Worm (Caenorhabditis elegans) whole organism, L2 larva: ENCODE data around the gene C04F5.8.

ENCODE experiments used
- C34F6.9 ChIP-seq: fragments of 150-350 bp; optimal IDR thresholded peaks from 2 replicates; lab custom pipeline; 2014; ENCODE audit warnings: missing biosample characterization, missing genetic modification characterization
- F13H6.1 ChIP-seq: sonication (generic microtip); optimal IDR thresholded peaks from 2 replicates; lab custom pipeline; 2016; ENCODE audit warnings: missing genetic modification characterization, missing compliant biosample characterization
- R02D3.7 ChIP-seq: fragments of 150-350 bp; optimal IDR thresholded peaks from 2 replicates; lab custom pipeline; 2014; ENCODE audit warnings: missing biosample characterization, missing genetic modification characterization
- Y55F3AM.14 ChIP-seq: fragments of 200-800 bp; sonication (Bioruptor generic); optimal IDR thresholded peaks from 2 replicates; lab custom pipeline; 2018; ENCODE audit warnings: mild to moderate bottlenecking, missing genetic modification characterization, missing compliant biosample characterization
- ZK546.5 ChIP-seq: sonication (generic microtip); optimal IDR thresholded peaks from 2 replicates; lab custom pipeline; 2017; ENCODE audit warnings: missing biosample characterization, missing genetic modification characterization
- alr-1 ChIP-seq: fragments of 150-350 bp; optimal IDR thresholded peaks from 2 replicates; lab custom pipeline; 2014; ENCODE audit warnings: missing biosample characterization, missing genetic modification characterization
- aly-2 ChIP-seq: fragments of 150-350 bp; optimal IDR thresholded peaks from 2 replicates; lab custom pipeline; 2014; ENCODE audit warnings: missing biosample characterization, missing genetic modification characterization
- ama-1 ChIP-seq: fragments of 150-350 bp; optimal IDR thresholded peaks from 2 replicates; lab custom pipeline; 2018; ENCODE audit warnings: inconsistent platforms
- blmp-1 ChIP-seq: sonication (generic microtip); optimal IDR thresholded peaks from 2 replicates; lab custom pipeline; 2017; ENCODE audit warnings: missing genetic modification characterization, mild to moderate bottlenecking, missing compliant biosample characterization, antibody characterized with exemption, moderate library complexity; ENCODE audit not compliant: insufficient read depth
- ceh-16 ChIP-seq: fragments of 150-350 bp; optimal IDR thresholded peaks from 2 replicates; lab custom pipeline; 2014; ENCODE audit warnings: missing biosample characterization, missing genetic modification characterization
- ceh-82 ChIP-seq: fragments of 150-350 bp; optimal IDR thresholded peaks from 2 replicates; lab custom pipeline; 2014; ENCODE audit warnings: missing biosample characterization, missing genetic modification characterization
- crh-2 ChIP-seq: sonication (generic microtip); optimal IDR thresholded peaks from 2 replicates; lab custom pipeline; 2017; ENCODE audit warnings: missing biosample characterization, missing genetic modification characterization
- dmd-4 ChIP-seq: sonication (generic microtip); optimal IDR thresholded peaks from 2 replicates; lab custom pipeline; 2017; ENCODE audit warnings: missing biosample characterization, missing genetic modification characterization
- egl-27 ChIP-seq: sonication (generic microtip); optimal IDR thresholded peaks from 3 replicates; lab custom pipeline; 2017; ENCODE audit warnings: missing biosample characterization, missing genetic modification reagents, missing genetic modification characterization
- elt-1 ChIP-seq: fragments of 150-350 bp; optimal IDR thresholded peaks from 2 replicates; lab custom pipeline; 2014; ENCODE audit warnings: missing biosample characterization, missing genetic modification characterization
- elt-3 ChIP-seq: sonication (generic microtip); optimal IDR thresholded peaks from 2 replicates; lab custom pipeline; 2017; ENCODE audit warnings: missing biosample characterization, missing genetic modification characterization
- fos-1 ChIP-seq: fragments of 150-350 bp; optimal IDR thresholded peaks from 2 replicates; lab custom pipeline; 2014; ENCODE audit warnings: missing biosample characterization, missing genetic modification characterization
- gmeb-1 ChIP-seq: fragments of 150-350 bp; optimal IDR thresholded peaks from 2 replicates; lab custom pipeline; 2014; ENCODE audit warnings: missing biosample characterization, missing genetic modification characterization
- lin-11 ChIP-seq: fragments of 150-350 bp; sonication (generic microtip); optimal IDR thresholded peaks from 2 replicates; lab custom pipeline; 2014; ENCODE audit warnings: missing biosample characterization, missing genetic modification characterization, inconsistent platforms, mixed read lengths
- lin-13 ChIP-seq: fragments of 150-350 bp; optimal IDR thresholded peaks from 2 replicates; lab custom pipeline; 2014; ENCODE audit warnings: missing biosample characterization, missing genetic modification reagents, missing genetic modification characterization
- lin-39 ChIP-seq: fragments of 150-350 bp; optimal IDR thresholded peaks from 2 replicates; lab custom pipeline; 2014; ENCODE audit warnings: missing biosample characterization, missing genetic modification reagents, missing genetic modification characterization
- lsy-2 ChIP-seq, 2 experiments: fragments of 150-350 bp in 1 of 2; sonication (generic microtip) in 1 of 2; optimal IDR thresholded peaks; 2 replicates each; lab custom pipeline; 2014 to 2017; ENCODE audit warnings: missing biosample characterization in 2 of 2, missing genetic modification characterization in 2 of 2
- mab-5 ChIP-seq: fragments of 150-350 bp; optimal IDR thresholded peaks from 2 replicates; lab custom pipeline; 2014; ENCODE audit warnings: missing biosample characterization, missing genetic modification characterization
- mbf-1 ChIP-seq: sonication (generic microtip); optimal IDR thresholded peaks from 2 replicates; lab custom pipeline; 2017; ENCODE audit warnings: missing biosample characterization, missing genetic modification characterization
- mdl-1 ChIP-seq, 2 experiments: fragments of 150-350 bp in 1 of 2; sonication (generic microtip) in 1 of 2; optimal IDR thresholded peaks; 2 replicates each; lab custom pipeline; 2017; ENCODE audit warnings: missing biosample characterization in 2 of 2, missing genetic modification characterization in 2 of 2
- nhr-10 ChIP-seq: sonication (generic microtip); optimal IDR thresholded peaks from 2 replicates; lab custom pipeline; 2017; ENCODE audit warnings: missing biosample characterization, missing genetic modification characterization
- nhr-11 ChIP-seq: fragments of 150-350 bp; optimal IDR thresholded peaks from 2 replicates; lab custom pipeline; 2014; ENCODE audit warnings: missing biosample characterization, missing genetic modification characterization
- nhr-12 ChIP-seq: fragments of 150-350 bp; optimal IDR thresholded peaks from 2 replicates; lab custom pipeline; 2014; ENCODE audit warnings: missing biosample characterization, missing genetic modification characterization
- nhr-129 ChIP-seq: fragments of 150-350 bp; optimal IDR thresholded peaks from 2 replicates; lab custom pipeline; 2014; ENCODE audit warnings: missing biosample characterization, missing genetic modification characterization
- nhr-21 ChIP-seq: fragments of 150-350 bp; optimal IDR thresholded peaks from 2 replicates; lab custom pipeline; 2014; ENCODE audit warnings: missing biosample characterization, missing genetic modification characterization
- nhr-23 ChIP-seq: fragments of 150-350 bp; optimal IDR thresholded peaks from 2 replicates; lab custom pipeline; 2014; ENCODE audit warnings: missing biosample characterization, missing genetic modification reagents, missing genetic modification characterization
- nhr-237 ChIP-seq: fragments of 150-350 bp; optimal IDR thresholded peaks from 2 replicates; lab custom pipeline; 2014; ENCODE audit warnings: missing biosample characterization, missing genetic modification characterization
- nhr-25 ChIP-seq: fragments of 150-350 bp; sonication (generic microtip); optimal IDR thresholded peaks from 3 replicates; lab custom pipeline; 2014; ENCODE audit warnings: missing biosample characterization, missing genetic modification characterization
- nhr-6 ChIP-seq: fragments of 150-350 bp; optimal IDR thresholded peaks from 2 replicates; lab custom pipeline; 2014; ENCODE audit warnings: missing biosample characterization, missing genetic modification characterization
- nhr-77 ChIP-seq: fragments of 150-350 bp; optimal IDR thresholded peaks from 2 replicates; lab custom pipeline; 2014; ENCODE audit warnings: missing biosample characterization, missing genetic modification characterization
- peb-1 ChIP-seq: fragments of 150-350 bp; optimal IDR thresholded peaks from 2 replicates; lab custom pipeline; 2014; ENCODE audit warnings: missing biosample characterization, missing genetic modification characterization
- sem-4 ChIP-seq: fragments of 150-350 bp; optimal IDR thresholded peaks from 2 replicates; lab custom pipeline; 2014; ENCODE audit warnings: missing biosample characterization, missing genetic modification reagents, missing genetic modification characterization
- skn-1 ChIP-seq: sonication (generic microtip); optimal IDR thresholded peaks from 2 replicates; lab custom pipeline; 2017; ENCODE audit warnings: missing biosample characterization, missing genetic modification characterization
- sma-3 ChIP-seq: sonication (generic microtip); optimal IDR thresholded peaks from 2 replicates; lab custom pipeline; 2016; ENCODE audit warnings: missing genetic modification reagents, missing genetic modification characterization, missing compliant biosample characterization
- sma-9 ChIP-seq, 2 experiments: fragments of 150-350 bp in 1 of 2; sonication (generic microtip) in 1 of 2; optimal IDR thresholded peaks; 2 replicates each; lab custom pipeline; 2014 to 2016; ENCODE audit warnings: missing genetic modification characterization in 2 of 2, mild to moderate bottlenecking in 1 of 2, missing biosample characterization in 1 of 2, missing compliant biosample characterization in 1 of 2, missing genetic modification reagents in 1 of 2, moderate library complexity in 1 of 2
- snpc-4 ChIP-seq: fragments of 150-350 bp; optimal IDR thresholded peaks from 2 replicates; lab custom pipeline; 2014; ENCODE audit warnings: missing biosample characterization, missing genetic modification characterization
- unc-39 ChIP-seq: fragments of 150-350 bp; optimal IDR thresholded peaks from 2 replicates; lab custom pipeline; 2014; ENCODE audit warnings: missing biosample characterization, missing genetic modification characterization
- unc-55 ChIP-seq: fragments of 150-350 bp; sonication (generic microtip); optimal IDR thresholded peaks from 3 replicates; lab custom pipeline; 2014; ENCODE audit warnings: missing biosample characterization, missing genetic modification reagents, missing genetic modification characterization
- unc-62 ChIP-seq: fragments of 150-350 bp; optimal IDR thresholded peaks from 2 replicates; lab custom pipeline; 2014; ENCODE audit warnings: missing biosample characterization, missing genetic modification reagents, missing genetic modification characterization
- zag-1 ChIP-seq: fragments of 150-350 bp; optimal IDR thresholded peaks from 2 replicates; lab custom pipeline; 2014; ENCODE audit warnings: missing biosample characterization, missing genetic modification characterization
- ztf-1 ChIP-seq: fragments of 200-800 bp; sonication (Bioruptor generic); conservative IDR thresholded peaks from 2 replicates; pipeline ENCODE4 v1.3.6; 2022; ENCODE audit warnings: missing genetic modification characterization, missing compliant biosample characterization
- ztf-11 ChIP-seq: sonication (generic microtip); optimal IDR thresholded peaks from 2 replicates; lab custom pipeline; 2017; ENCODE audit warnings: missing biosample characterization, missing genetic modification characterization
- ztf-4 ChIP-seq: fragments of 150-350 bp; optimal IDR thresholded peaks from 2 replicates; lab custom pipeline; 2014; ENCODE audit warnings: missing biosample characterization, missing genetic modification characterization

C04F5.8 gene

ce11 chrV:5064761-5065421 lies 48.7 kb downstream of the C04F5.8 start, which contains the start of gene mlk-1:
Gene mlk-1 (minus strand): TSS chrV:5064811.
- TF ChIP-seq skn-1 (no peak), unc-62 (no peak), ceh-16 (tag; lab: Kevin White, UChicago) (no peak), gmeb-1 (tag; lab: Kevin White, UChicago) (no peak), mbf-1 (no peak), ceh-82 (tag; lab: Kevin White, UChicago) (no peak), elt-3 (tag; lab: Kevin White, UChicago) (no peak), sma-9 (GFP tag; optimal IDR thresholded peaks at IDR 0.05; lab: Kevin White, UChicago) (peak; percentile 60), sma-9 (tag; optimal IDR thresholded peaks at IDR 0.05; lab: Kevin White, UChicago) (no peak), nhr-77 (tag; lab: Kevin White, UChicago) (no peak), unc-55 (peak; percentile 88), nhr-25 (tag; lab: Kevin White, UChicago) (peak; percentile 70), fos-1 (tag; lab: Kevin White, UChicago) (peak; percentile 43), egl-27 (tag; lab: Kevin White, UChicago) (no peak), ZK546.5 (tag; lab: Kevin White, UChicago) (no peak), lin-11 (tag; lab: Kevin White, UChicago) (peak; percentile 6), nhr-21 (peak; percentile 46), Y55F3AM.14 (peak; percentile 73), nhr-10 (tag; lab: Kevin White, UChicago) (no peak), C34F6.9 (tag; lab: Kevin White, UChicago) (peak; percentile 82), ztf-11 (no peak), nhr-12 (tag; lab: Kevin White, UChicago) (no peak), nhr-237 (tag; lab: Kevin White, UChicago) (no peak), lin-13 (peak; percentile 20), snpc-4 (no peak), ama-1 (lab: Kevin White, UChicago) (peak; percentile 68), lsy-2 (tag; optimal IDR thresholded peaks at IDR 0.05; lab: Kevin White, UChicago) (peak; percentile 17 to 71), crh-2 (tag; lab: Kevin White, UChicago) (peak; percentile 44), dmd-4 (tag; lab: Kevin White, UChicago) (no peak), mdl-1 (tag; optimal IDR thresholded peaks at IDR 0.05; lab: Kevin White, UChicago) (peak; percentile 4 to 62), peb-1 (tag; lab: Kevin White, UChicago) (no peak), zag-1 (tag; lab: Kevin White, UChicago) (peak; percentile 40), sma-3 (GFP tag; lab: Kevin White, UChicago) (no peak), nhr-129 (tag; lab: Kevin White, UChicago) (peak; percentile 86), elt-1 (no peak), nhr-23 (tag; lab: Kevin White, UChicago) (no peak), nhr-11 (no peak), aly-2 (no peak), unc-39 (tag; lab: Kevin White, UChicago) (no peak), blmp-1 (peak; percentile 77), ztf-1 (GFP tag; lab: Robert Waterston, UW) (no peak), lin-39 (tag; lab: Kevin White, UChicago) (no peak), F13H6.1 (tag; lab: Kevin White, UChicago) (peak; percentile 86), mab-5 (tag; lab: Kevin White, UChicago) (no peak), nhr-6 (peak; percentile 81), alr-1 (tag; lab: Kevin White, UChicago) (no peak), ztf-4 (tag; lab: Kevin White, UChicago) (no peak), sem-4 (no peak), R02D3.7 (no peak)
